Fruit fly (Drosophila melanogaster) whole organism, embryonic: ENCODE measurements around the gene Bub1.

ENCODE experiments used
- CG12236 ChIP-seq: fragments of 200-800 bp; sonication (Bioruptor generic); optimal IDR thresholded peaks from 2 replicates; lab custom pipeline; 2016; ENCODE audit warnings: missing biosample characterization, missing genetic modification characterization
- H15 ChIP-seq: fragments of 200-800 bp; sonication (Bioruptor generic); IDR thresholded peaks from 3 replicates; pipeline ENCODE4 v1.3.6; 2022; ENCODE audit warnings: missing biosample characterization, missing genetic modification characterization
- kah ChIP-seq: fragments of 200-800 bp; sonication (Bioruptor generic); optimal IDR thresholded peaks from 2 replicates; lab custom pipeline; 2018; ENCODE audit warnings: missing biosample characterization, mild to moderate bottlenecking, missing genetic modification characterization
- kay ChIP-seq: fragments of 200-800 bp; sonication (Bioruptor generic); optimal IDR thresholded peaks from 2 replicates; lab custom pipeline; 2016; ENCODE audit warnings: missing biosample characterization, missing genetic modification characterization
- pan ChIP-seq, 4 experiments: fragments of >200 bp in 3 of 4; fragments of 200-800 bp in 1 of 4; sonication (Bioruptor generic) in 1 of 4; optimal IDR thresholded peaks in 3 of 4; IDR thresholded peaks in 1 of 4; 2 replicates each; pipeline versions ENCODE4 v1.3.6 to Lab custom; 2017 to 2022; ENCODE audit warnings: missing biosample characterization in 2 of 4, missing genetic modification characterization in 2 of 4, mixed read lengths in 1 of 4

DNA sequence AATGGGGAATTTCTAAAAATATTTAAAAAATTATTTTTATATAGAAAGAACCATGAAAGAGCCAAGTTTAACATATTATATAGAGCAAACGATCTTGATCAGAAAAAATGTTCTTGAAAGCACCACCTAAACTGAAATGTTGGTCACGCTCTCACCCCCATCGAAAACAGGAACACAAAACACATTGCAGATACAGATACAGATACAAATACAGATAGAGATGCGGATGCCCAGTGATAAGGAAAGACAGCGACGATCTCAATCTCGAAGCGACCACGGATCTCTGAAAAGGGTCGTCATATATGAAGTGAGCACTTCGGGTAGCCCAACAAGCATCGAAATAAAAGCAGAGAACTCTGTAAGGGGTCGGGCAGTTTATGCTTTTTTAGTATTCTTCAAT is 31.3 kb upstream of the Bub1 start:
- TF ChIP-seq kay (GFP tag; lab: Kevin White, UChicago) (no peak), kah (GFP tag; lab: Kevin White, UChicago) (no peak), CG12236 (no peak), H15 (no peak), pan (optimal IDR thresholded peaks at IDR 0.05; lab: Kevin White, UChicago) (no peak), pan (GFP tag; optimal IDR thresholded peaks at IDR 0.05 in 1 of 2, IDR thresholded peaks at IDR 0.05 in 1 of 2) (no peak)
